Worm (Caenorhabditis elegans) whole organism, L1 larva: ENCODE results near the gene Y51H4A.1.

Experiments
- dpl-1 ChIP-seq, 3 experiments: fragments of 150-350 bp in 2 of 3; sonication (generic microtip) in 1 of 3; optimal IDR thresholded peaks; 2 replicates each; lab custom pipeline; 2014 to 2017; ENCODE audit warnings: missing biosample characterization in 3 of 3, missing genetic modification characterization in 3 of 3, missing genetic modification reagents in 3 of 3
- dsc-1 ChIP-seq: sonication (generic microtip); optimal IDR thresholded peaks from 2 replicates; lab custom pipeline; 2016; ENCODE audit warnings: mild to moderate bottlenecking, missing genetic modification characterization, missing compliant biosample characterization
- fkh-10 ChIP-seq: sonication (generic microtip); optimal IDR thresholded peaks from 2 replicates; lab custom pipeline; 2017; ENCODE audit warnings: missing biosample characterization, missing genetic modification reagents, missing genetic modification characterization
- fos-1 ChIP-seq: fragments of 150-350 bp; optimal IDR thresholded peaks from 2 replicates; lab custom pipeline; 2014; ENCODE audit warnings: missing biosample characterization, missing genetic modification characterization
- mep-1 ChIP-seq: fragments of 150-350 bp; optimal IDR thresholded peaks from 2 replicates; lab custom pipeline; 2014; ENCODE audit warnings: missing biosample characterization, missing genetic modification characterization
- nhr-11 ChIP-seq: fragments of 150-350 bp; optimal IDR thresholded peaks from 2 replicates; lab custom pipeline; 2014; ENCODE audit warnings: missing biosample characterization, missing genetic modification characterization
- nhr-12 ChIP-seq: sonication (generic microtip); optimal IDR thresholded peaks from 2 replicates; lab custom pipeline; 2017; ENCODE audit warnings: missing biosample characterization, missing genetic modification characterization
- nhr-28 ChIP-seq: fragments of 150-350 bp; optimal IDR thresholded peaks from 2 replicates; lab custom pipeline; 2014; ENCODE audit warnings: missing biosample characterization, missing genetic modification characterization
- nhr-77 ChIP-seq: fragments of 150-350 bp; optimal IDR thresholded peaks from 2 replicates; lab custom pipeline; 2014; ENCODE audit warnings: missing biosample characterization, missing genetic modification characterization
- pqm-1 ChIP-seq: sonication (generic microtip); optimal IDR thresholded peaks from 3 replicates; lab custom pipeline; 2017; ENCODE audit warnings: missing biosample characterization, missing genetic modification characterization
- skn-1 ChIP-seq: fragments of 150-350 bp; optimal IDR thresholded peaks from 2 replicates; lab custom pipeline; 2014; ENCODE audit warnings: missing biosample characterization, missing genetic modification characterization
- sox-4 ChIP-seq: sonication (generic microtip); optimal IDR thresholded peaks from 2 replicates; lab custom pipeline; 2016; ENCODE audit warnings: missing genetic modification characterization, missing compliant biosample characterization
- unc-62 ChIP-seq: fragments of 150-350 bp; optimal IDR thresholded peaks from 2 replicates; lab custom pipeline; 2014; ENCODE audit warnings: missing biosample characterization, missing genetic modification reagents, missing genetic modification characterization

ce11 chrIV:16488921-16489320 lies 11.8 kb upstream of the Y51H4A.1 start, which contains the start of gene rho-1:
- TF ChIP-seq nhr-12 (tag; lab: Kevin White, UChicago) (no peak), unc-62 (no peak), skn-1 (tag; lab: Kevin White, UChicago) (no peak), nhr-11 (no peak), pqm-1 (tag; lab: Kevin White, UChicago) (no peak), fkh-10 (GFP tag; lab: Kevin White, UChicago) (no peak), nhr-77 (tag; lab: Kevin White, UChicago) (no peak), sox-4 (tag; lab: Kevin White, UChicago) (no peak), dsc-1 (tag; lab: Kevin White, UChicago) (no peak), fos-1 (no peak), dpl-1 (GFP tag; optimal IDR thresholded peaks at IDR 0.05; lab: Kevin White, UChicago) (no peak), nhr-28 (tag; lab: Kevin White, UChicago) (no peak), mep-1 (tag; lab: Kevin White, UChicago) (no peak)
